Worm (Caenorhabditis elegans): Measurements from ENCODE around the gene F43C11.1.

F43C11.1 gene

DNA sequence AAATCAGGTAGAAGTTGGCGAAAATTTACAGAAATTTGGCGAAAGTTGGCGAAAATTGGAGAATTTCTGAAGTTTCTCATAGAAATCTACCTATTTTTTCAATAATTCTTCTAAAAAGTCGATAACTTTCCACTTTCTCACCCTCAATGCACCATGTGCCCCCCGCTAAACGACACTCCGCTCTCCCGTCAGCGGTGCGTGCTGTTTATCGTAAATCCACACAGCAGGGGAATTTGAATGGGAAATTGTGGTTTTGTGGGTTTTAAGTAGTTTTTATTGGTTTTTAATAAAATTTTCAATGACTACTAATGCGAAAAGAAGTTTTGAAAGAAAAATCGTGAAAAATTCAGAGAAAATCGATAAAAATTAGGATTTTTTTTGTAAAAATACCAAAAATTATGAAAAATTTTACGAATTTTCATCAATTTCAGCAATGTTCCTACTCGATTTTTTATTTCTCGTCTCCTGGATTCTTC is 14.9 kb upstream of the F43C11.1 start, which contains the start of gene F43C11.6 (continued):
- TF ChIP-seq ztf-11 (tag; optimal IDR thresholded peaks at IDR 0.05) (no peak), lsy-12 (tag; optimal IDR thresholded peaks at IDR 0.05) (no peak), lin-15B (tag; optimal IDR thresholded peaks at IDR 0.05) (peak; percentile 63), nhr-11 (tag; optimal IDR thresholded peaks at IDR 0.05) (no peak)

DNA sequence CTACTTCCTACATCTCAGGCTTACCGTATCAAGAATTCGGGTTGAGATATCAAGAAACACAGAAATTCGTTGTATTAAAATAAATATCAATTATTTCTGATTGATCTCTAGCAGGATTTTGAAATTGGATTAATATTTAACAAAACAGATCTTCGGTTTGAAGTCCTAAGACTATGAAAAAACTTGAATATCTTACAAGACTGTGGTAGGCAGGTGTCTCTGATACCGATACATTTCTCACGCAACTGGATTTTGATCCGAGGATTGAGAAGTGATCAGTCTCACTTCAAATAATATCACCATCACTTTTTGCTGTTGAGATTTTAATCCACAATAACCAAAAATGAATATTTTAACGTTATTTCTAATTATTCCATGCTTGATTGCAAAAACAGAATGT is 10.2 kb upstream of the F43C11.1 start, which contains the start of gene F43C11.4:
Gene F43C11.4, plus strand, starts transcription at position 301 of the 400 bp plus-strand sequence.
- TF ChIP-seq lsy-12 (tag; optimal IDR thresholded peaks at IDR 0.05) (no peak), pqm-1 (tag; optimal IDR thresholded peaks at IDR 0.05) (no peak), nhr-77 (tag; optimal IDR thresholded peaks at IDR 0.05) (no peak), ztf-11 (tag; optimal IDR thresholded peaks at IDR 0.05) (no peak), elt-2 (tag; optimal IDR thresholded peaks at IDR 0.05) (no peak), egl-5 (tag; optimal IDR thresholded peaks at IDR 0.05) (no peak), nhr-28 (tag; optimal IDR thresholded peaks at IDR 0.05) (no peak), pha-4 (tag; optimal IDR thresholded peaks at IDR 0.05) (no peak), lin-15B (tag; optimal IDR thresholded peaks at IDR 0.05) (no peak), ceh-9 (tag; optimal IDR thresholded peaks at IDR 0.05) (no peak), ZK546.5 (tag; optimal IDR thresholded peaks at IDR 0.05) (no peak), hmg-11 (tag; optimal IDR thresholded peaks at IDR 0.05) (no peak), nfya-1 (tag; optimal IDR thresholded peaks at IDR 0.05; ENCODE audit: insufficient read depth) (no peak), mdl-1 (tag; optimal IDR thresholded peaks at IDR 0.05) (no peak), elt-3 (tag; optimal IDR thresholded peaks at IDR 0.05) (no peak)

DNA sequence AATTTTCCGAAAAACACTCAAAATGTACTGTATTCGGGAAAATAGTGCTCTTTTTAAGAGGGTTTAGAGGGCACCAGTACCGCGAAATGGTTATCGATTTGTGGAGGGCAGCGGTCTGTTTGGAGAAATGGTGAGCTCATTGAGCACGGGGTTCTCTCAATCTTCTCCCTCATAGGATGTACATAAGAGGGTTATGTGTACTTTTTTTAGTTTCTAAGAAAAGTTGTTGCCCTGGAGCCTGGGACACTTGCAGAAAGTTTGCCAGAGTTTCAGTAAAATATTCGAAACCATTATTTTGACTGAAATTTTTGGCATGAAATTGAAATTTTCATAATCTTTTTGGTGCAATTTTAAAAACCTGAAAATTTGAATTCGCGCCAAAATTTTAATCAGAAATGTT is 4.3 kb upstream of the F43C11.1 start, which contains the start of gene F43C11.10:
Gene F43C11.10, minus strand, starts transcription at position 101 of the 400 bp plus-strand sequence.
- no peak for TF ChIP-seq nhr-76 (tag; optimal IDR thresholded peaks at IDR 0.05)

- no peak for TF ChIP-seq zag-1 (tag; optimal IDR thresholded peaks at IDR 0.05)
- no peak for TF ChIP-seq nhr-23 (tag; optimal IDR thresholded peaks at IDR 0.05)
- no peak for TF ChIP-seq unc-62 (GFP tag; optimal IDR thresholded peaks at IDR 0.05)
- TF ChIP-seq nhr-43 (tag; optimal IDR thresholded peaks at IDR 0.05; ENCODE audit: poor library complexity, severe bottlenecking): no peak
- no peak for TF ChIP-seq ama-1 (optimal IDR thresholded peaks at IDR 0.05)
- TF ChIP-seq ztf-11 (tag; optimal IDR thresholded peaks at IDR 0.05): no peak
- TF ChIP-seq nhr-12 (tag; optimal IDR thresholded peaks at IDR 0.05): no peak
- TF ChIP-seq mdl-1 (tag; optimal IDR thresholded peaks at IDR 0.05): no peak
- no peak for TF ChIP-seq lin-15B (tag; optimal IDR thresholded peaks at IDR 0.05)
- TF ChIP-seq egl-5 (tag; optimal IDR thresholded peaks at IDR 0.05): no peak
- TF ChIP-seq fkh-10 (GFP tag; optimal IDR thresholded peaks at IDR 0.05): no peak
- TF ChIP-seq nhr-76 (tag; optimal IDR thresholded peaks at IDR 0.05): no peak
- no peak for TF ChIP-seq nhr-25 (tag; optimal IDR thresholded peaks at IDR 0.05)
- TF ChIP-seq ceh-16 (tag; optimal IDR thresholded peaks at IDR 0.05): no peak
These were observed 3.9 kb upstream of the F43C11.1 start, which contains the start of gene F43C11.3 for ce11 chrII:2353012-2353411. F43C11.3 (plus strand) TSS chrII:2353312.

ce11 chrII:2354476-2354875 is 2.4 kb upstream of the F43C11.1 start, which contains the start of gene F43C11.2:
F43C11.2 (plus strand) TSS chrII:2354776.
- no peak for TF ChIP-seq elt-2 (tag; optimal IDR thresholded peaks at IDR 0.05)
- TF ChIP-seq nhr-76 (tag; optimal IDR thresholded peaks at IDR 0.05): no peak

DNA sequence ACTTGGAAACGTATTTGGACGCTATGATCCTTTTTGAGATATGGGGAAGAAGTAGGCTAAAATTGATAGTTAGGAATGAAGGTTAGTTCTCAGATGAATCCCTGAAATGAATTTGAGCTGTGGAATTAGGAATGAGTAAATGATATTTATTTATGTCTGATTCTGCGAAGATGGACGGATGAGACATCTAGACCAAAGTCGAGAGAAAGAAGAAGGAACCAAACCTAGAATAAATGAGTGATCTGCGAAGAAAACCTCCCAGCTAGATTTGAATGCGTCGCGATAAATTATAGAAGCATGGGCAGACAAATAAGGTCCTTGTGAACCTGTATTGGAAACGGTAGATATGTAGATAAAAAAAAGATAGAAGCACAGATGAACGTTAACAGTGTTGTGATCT is 3.1 kb downstream of the F43C11.1 start, which contains the start of gene F43C11.16:
Gene F43C11.16, minus strand, starts transcription at position 101 of the 400 bp plus-strand sequence.
- no peak for TF ChIP-seq aly-2 (tag; optimal IDR thresholded peaks at IDR 0.05)
- TF ChIP-seq egl-27 (tag; optimal IDR thresholded peaks at IDR 0.05): no peak
- no peak for TF ChIP-seq fos-1 (tag; optimal IDR thresholded peaks at IDR 0.05)

- TF ChIP-seq hmg-11 (tag; optimal IDR thresholded peaks at IDR 0.05): no peak
- no peak for TF ChIP-seq nhr-11 (tag; optimal IDR thresholded peaks at IDR 0.05)
- TF ChIP-seq ceh-9 (tag; optimal IDR thresholded peaks at IDR 0.05): no peak
- no peak for TF ChIP-seq sea-2 (GFP tag; optimal IDR thresholded peaks at IDR 0.05)
- TF ChIP-seq fkh-10 (GFP tag; optimal IDR thresholded peaks at IDR 0.05): no peak
- TF ChIP-seq nhr-76 (tag; optimal IDR thresholded peaks at IDR 0.05): no peak
- no peak for TF ChIP-seq nhr-237 (tag; optimal IDR thresholded peaks at IDR 0.05)
- TF ChIP-seq ztf-11 (tag; optimal IDR thresholded peaks at IDR 0.05): no peak
- TF ChIP-seq fos-1 (tag; optimal IDR thresholded peaks at IDR 0.05): no peak
These were observed 6.8 kb downstream of the F43C11.1 start, which contains the start of gene F43C11.11 for ce11 chrII:2363673-2364072. F43C11.11 (minus strand) TSS chrII:2363773.

Data from whole organism, L3 larva.